Worm (Caenorhabditis elegans) whole organism, late embryonic: ENCODE results near the gene mrps-22.

Experiments
- C08G9.2 ChIP-seq: sonication (generic microtip); optimal IDR thresholded peaks from 2 replicates; lab custom pipeline; 2016; ENCODE audit warnings: mild to moderate bottlenecking, missing genetic modification characterization, moderate library complexity, missing compliant biosample characterization
- F13H6.1 ChIP-seq: sonication (generic microtip); optimal IDR thresholded peaks from 2 replicates; lab custom pipeline; 2016; ENCODE audit warnings: missing genetic modification characterization, missing compliant biosample characterization
- K09A11.1 ChIP-seq: sonication (generic microtip); optimal IDR thresholded peaks from 2 replicates; lab custom pipeline; 2017; ENCODE audit warnings: antibody characterized with exemption, mild to moderate bottlenecking, missing genetic modification characterization, missing compliant biosample characterization; ENCODE audit not compliant: insufficient read depth
- ceh-14 ChIP-seq: sonication (generic microtip); optimal IDR thresholded peaks from 2 replicates; lab custom pipeline; 2016; ENCODE audit warnings: missing genotype, missing genetic modification characterization, missing compliant biosample characterization
- ceh-19 ChIP-seq: fragments of 200-800 bp; sonication (Bioruptor generic); optimal IDR thresholded peaks from 2 replicates; lab custom pipeline; 2018; ENCODE audit warnings: mild to moderate bottlenecking, missing genetic modification characterization, missing compliant biosample characterization
- ceh-2 ChIP-seq: sonication (generic microtip); optimal IDR thresholded peaks from 2 replicates; lab custom pipeline; 2016; ENCODE audit warnings: missing genotype, missing genetic modification characterization, missing compliant biosample characterization
- ceh-31 ChIP-seq: sonication (generic microtip); optimal IDR thresholded peaks from 2 replicates; lab custom pipeline; 2016; ENCODE audit warnings: missing genetic modification characterization, missing compliant biosample characterization
- ceh-9 ChIP-seq: sonication (generic microtip); optimal IDR thresholded peaks from 2 replicates; lab custom pipeline; 2016; ENCODE audit warnings: mild to moderate bottlenecking, missing genetic modification characterization, inconsistent platforms, missing compliant biosample characterization
- che-1 ChIP-seq: sonication (generic microtip); optimal IDR thresholded peaks from 2 replicates; lab custom pipeline; 2016; ENCODE audit warnings: mild to moderate bottlenecking, missing genetic modification characterization, missing compliant biosample characterization
- dve-1 ChIP-seq: sonication (generic microtip); optimal IDR thresholded peaks from 2 replicates; lab custom pipeline; 2017; ENCODE audit warnings: antibody characterized with exemption, mild to moderate bottlenecking, missing genetic modification characterization, missing compliant biosample characterization
- elt-2 ChIP-seq: sonication (generic microtip); optimal IDR thresholded peaks from 2 replicates; lab custom pipeline; 2016; ENCODE audit warnings: missing genetic modification reagents, missing genetic modification characterization, missing compliant biosample characterization
- eyg-1 ChIP-seq: sonication (generic microtip); optimal IDR thresholded peaks from 2 replicates; lab custom pipeline; 2016; ENCODE audit warnings: missing genotype, missing genetic modification characterization, missing compliant biosample characterization
- fax-1 ChIP-seq: sonication (generic microtip); optimal IDR thresholded peaks from 2 replicates; lab custom pipeline; 2016; ENCODE audit warnings: missing genotype, missing genetic modification characterization, missing compliant biosample characterization
- fkh-6 ChIP-seq: sonication (generic microtip); optimal IDR thresholded peaks from 2 replicates; lab custom pipeline; 2016; ENCODE audit warnings: missing genetic modification characterization, missing compliant biosample characterization
- hlh-15 ChIP-seq: sonication (generic microtip); optimal IDR thresholded peaks from 2 replicates; lab custom pipeline; 2016; ENCODE audit warnings: missing genetic modification characterization, missing compliant biosample characterization
- hlh-6 ChIP-seq: sonication (generic microtip); optimal IDR thresholded peaks from 2 replicates; lab custom pipeline; 2016; ENCODE audit warnings: missing genotype, missing genetic modification characterization, missing compliant biosample characterization
- hlh-8 ChIP-seq: sonication (generic microtip); optimal IDR thresholded peaks from 2 replicates; lab custom pipeline; 2016; ENCODE audit warnings: missing genotype, missing genetic modification characterization, missing compliant biosample characterization
- lim-6 ChIP-seq: sonication (generic microtip); optimal IDR thresholded peaks from 2 replicates; lab custom pipeline; 2016; ENCODE audit warnings: missing genetic modification characterization, missing compliant biosample characterization
- lin-11 ChIP-seq: fragments of 200-800 bp; sonication (Bioruptor generic); optimal IDR thresholded peaks from 2 replicates; lab custom pipeline; 2018; ENCODE audit warnings: mild to moderate bottlenecking, missing genetic modification characterization, missing compliant biosample characterization
- mec-3 ChIP-seq: sonication (generic microtip); optimal IDR thresholded peaks from 2 replicates; lab custom pipeline; 2016; ENCODE audit warnings: borderline replicate concordance, missing genetic modification characterization, missing compliant biosample characterization
- nfya-1 ChIP-seq: sonication (generic microtip); optimal IDR thresholded peaks from 2 replicates; lab custom pipeline; 2017; ENCODE audit warnings: missing genetic modification characterization, mild to moderate bottlenecking, missing compliant biosample characterization, antibody characterized with exemption, moderate library complexity
- nhr-11 ChIP-seq: fragments of 150-350 bp; optimal IDR thresholded peaks from 2 replicates; lab custom pipeline; 2014; ENCODE audit warnings: missing biosample characterization, missing genetic modification characterization
- odd-2 ChIP-seq: sonication (generic microtip); optimal IDR thresholded peaks from 2 replicates; lab custom pipeline; 2017; ENCODE audit warnings: antibody characterized with exemption, mild to moderate bottlenecking, missing genetic modification characterization, missing compliant biosample characterization
- pag-3 ChIP-seq: sonication (generic microtip); optimal IDR thresholded peaks from 2 replicates; lab custom pipeline; 2016; ENCODE audit warnings: missing compliant biosample characterization, missing genetic modification characterization, borderline replicate concordance
- pax-1 ChIP-seq: fragments of 150-350 bp; optimal IDR thresholded peaks from 2 replicates; lab custom pipeline; 2014; ENCODE audit warnings: missing biosample characterization, missing genetic modification characterization
- pha-4 ChIP-seq: fragments of 150-350 bp; optimal IDR thresholded peaks from 2 replicates; lab custom pipeline; 2018; ENCODE audit warnings: missing biosample characterization, missing genetic modification reagents, missing genetic modification characterization
- pqm-1 ChIP-seq: sonication (generic microtip); optimal IDR thresholded peaks from 2 replicates; lab custom pipeline; 2016; ENCODE audit warnings: missing genetic modification characterization, missing compliant biosample characterization
- sdc-2 ChIP-seq: sonication (generic microtip); optimal IDR thresholded peaks from 2 replicates; lab custom pipeline; 2016; ENCODE audit warnings: missing genotype, missing genetic modification characterization, missing compliant biosample characterization
- sox-4 ChIP-seq: sonication (generic microtip); optimal IDR thresholded peaks from 2 replicates; lab custom pipeline; 2017; ENCODE audit warnings: mild to moderate bottlenecking, missing genetic modification characterization, inconsistent platforms, missing compliant biosample characterization
- tbx-2 ChIP-seq: sonication (generic microtip); optimal IDR thresholded peaks from 2 replicates; lab custom pipeline; 2016; ENCODE audit warnings: missing genetic modification characterization, missing compliant biosample characterization
- tbx-7 ChIP-seq: sonication (generic microtip); optimal IDR thresholded peaks from 2 replicates; lab custom pipeline; 2016; ENCODE audit warnings: missing genotype, missing genetic modification characterization, missing compliant biosample characterization
- ttx-3 ChIP-seq: sonication (generic microtip); optimal IDR thresholded peaks from 2 replicates; lab custom pipeline; 2016; ENCODE audit warnings: missing genetic modification reagents, missing genetic modification characterization, missing compliant biosample characterization
- unc-3 ChIP-seq, 2 experiments: fragments of 200-800 bp in 1 of 2; sonication (Bioruptor generic) in 1 of 2; sonication (generic microtip) in 1 of 2; conservative IDR thresholded peaks in 1 of 2; optimal IDR thresholded peaks in 1 of 2; 2 replicates each; pipeline versions ENCODE4 v1.3.6 to Lab custom; 2016 to 2022; ENCODE audit warnings: missing compliant biosample characterization in 2 of 2, missing genetic modification characterization in 2 of 2, missing genetic modification reagents in 1 of 2
- unc-42 ChIP-seq: sonication (generic microtip); optimal IDR thresholded peaks from 2 replicates; lab custom pipeline; 2016; ENCODE audit warnings: missing genotype, missing genetic modification characterization, missing compliant biosample characterization
- unc-55 ChIP-seq: sonication (generic microtip); optimal IDR thresholded peaks from 2 replicates; lab custom pipeline; 2017; ENCODE audit warnings: missing biosample characterization, missing genetic modification reagents, missing genetic modification characterization
- unc-86 ChIP-seq: sonication (generic microtip); optimal IDR thresholded peaks from 2 replicates; lab custom pipeline; 2016; ENCODE audit warnings: missing genetic modification characterization, missing compliant biosample characterization
- ztf-16 ChIP-seq: sonication (generic microtip); optimal IDR thresholded peaks from 2 replicates; lab custom pipeline; 2017; ENCODE audit warnings: missing genetic modification characterization, missing compliant biosample characterization

Gene mrps-22

ce11 chrII:10596462-10596861, 14.0 kb downstream of the mrps-22 start, which contains the start of gene C14A4.7:
Gene C14A4.7, minus strand, starts transcription at chrII:10596562.
- TF ChIP-seq hlh-6 = no peak
- no peak for TF ChIP-seq dve-1 (tag; lab: Kevin White, UChicago)
- TF ChIP-seq ztf-16 (tag; lab: Kevin White, UChicago) = no peak
- TF ChIP-seq fax-1 (tag; lab: Kevin White, UChicago) = no peak
- TF ChIP-seq ttx-3 (tag; lab: Kevin White, UChicago) = no peak
- TF ChIP-seq ceh-14 (tag; lab: Kevin White, UChicago) = no peak
- no peak for TF ChIP-seq nhr-11 (tag; lab: Kevin White, UChicago)
- TF ChIP-seq ceh-31 (tag; lab: Kevin White, UChicago) = no peak
- TF ChIP-seq pag-3 (tag; lab: Kevin White, UChicago) = no peak
- no peak for TF ChIP-seq F13H6.1 (tag; lab: Kevin White, UChicago)
- no peak for TF ChIP-seq odd-2 (tag; lab: Kevin White, UChicago)
- TF ChIP-seq, all 69 proteins: peak for 0

- TF ChIP-seq ceh-2 (tag; lab: Kevin White, UChicago) (no peak), unc-3 (GFP tag; conservative IDR thresholded peaks at IDR 0.05; lab: Robert Waterston, UW) (no peak), unc-3 (tag; optimal IDR thresholded peaks at IDR 0.05; lab: Kevin White, UChicago) (no peak), unc-86 (tag; lab: Kevin White, UChicago) (no peak), fkh-6 (tag; lab: Kevin White, UChicago) (no peak), C08G9.2 (no peak), nfya-1 (tag; lab: Kevin White, UChicago) (no peak), tbx-7 (no peak), lin-11 (tag; lab: Kevin White, UChicago) (no peak), K09A11.1 (tag; lab: Kevin White, UChicago) (no peak), che-1 (tag; lab: Kevin White, UChicago) (no peak)
- TF ChIP-seq, all 69 proteins: peak for 0
These were observed 15.6 kb downstream of the mrps-22 start, which contains the start of gene C14A4.8 for ce11 chrII:10598039-10598438. Gene C14A4.8, minus strand, starts transcription at chrII:10598139.

- no peak for TF ChIP-seq sox-4 (tag; lab: Kevin White, UChicago)
- TF ChIP-seq mec-3 = no peak
- no peak for TF ChIP-seq fax-1 (tag; lab: Kevin White, UChicago)
These were observed 16.6 kb downstream of the mrps-22 start, which contains the start of gene C14A4.9 for ce11 chrII:10598970-10599369. Gene C14A4.9, plus strand, starts transcription at chrII:10599337.

ce11 chrII:10602184-10602583, 19.8 kb downstream of the mrps-22 start, which contains the start of gene srv-2:
Gene srv-2, minus strand, starts transcription at chrII:10602284.
- no peak for TF ChIP-seq tbx-2 (tag; lab: Kevin White, UChicago)
- TF ChIP-seq che-1 (tag; lab: Kevin White, UChicago) = no peak
- no peak for TF ChIP-seq sox-4 (tag; lab: Kevin White, UChicago)
- no peak for TF ChIP-seq sdc-2 (tag; lab: Kevin White, UChicago)
- no peak for TF ChIP-seq pag-3 (tag; lab: Kevin White, UChicago)
- TF ChIP-seq elt-2 = no peak
- TF ChIP-seq hlh-15 (tag; lab: Kevin White, UChicago) = no peak
- no peak for TF ChIP-seq pqm-1
- TF ChIP-seq eyg-1 = no peak
- TF ChIP-seq lin-11 (tag; lab: Kevin White, UChicago) = no peak
- TF ChIP-seq pha-4 (tag; lab: Kevin White, UChicago) = no peak

ce11 chrII:10603560-10603959, 21.1 kb downstream of the mrps-22 start:
- TF ChIP-seq nfya-1 (tag; lab: Kevin White, UChicago) = peak; percentile 63
- TF ChIP-seq lim-6 (tag; lab: Kevin White, UChicago) = no peak

- no peak for TF ChIP-seq pax-1 (tag; lab: Kevin White, UChicago)
- no peak for TF ChIP-seq hlh-8 (tag; lab: Kevin White, UChicago)
- TF ChIP-seq elt-2 = no peak
- no peak for TF ChIP-seq pha-4 (tag; lab: Kevin White, UChicago)
- TF ChIP-seq ceh-19 (GFP tag; lab: Kevin White, UChicago) = no peak
- TF ChIP-seq ceh-9 (tag; lab: Kevin White, UChicago) = no peak
- no peak for TF ChIP-seq unc-42 (tag; lab: Kevin White, UChicago)
- no peak for TF ChIP-seq unc-3 (GFP tag; conservative IDR thresholded peaks at IDR 0.05; lab: Robert Waterston, UW)
- TF ChIP-seq unc-3 (tag; optimal IDR thresholded peaks at IDR 0.05; lab: Kevin White, UChicago) = no peak
- no peak for TF ChIP-seq tbx-2 (tag; lab: Kevin White, UChicago)
- TF ChIP-seq C08G9.2 = no peak
- no peak for TF ChIP-seq unc-55 (GFP tag; lab: Kevin White, UChicago)
- no peak for TF ChIP-seq eyg-1
These were observed 23.1 kb downstream of the mrps-22 start, which contains the start of gene taf-13 for ce11 chrII:10605512-10605911. Gene taf-13, minus strand, starts transcription at chrII:10605612.
